Worm (Caenorhabditis elegans) whole organism, L2 larva: ENCODE data around the gene M04D8.4.

Experiments
- F13H6.1 ChIP-seq: sonication (generic microtip); optimal IDR thresholded peaks from 2 replicates; lab custom pipeline; 2016; ENCODE audit warnings: missing genetic modification characterization, missing compliant biosample characterization
- ceh-82 ChIP-seq: fragments of 150-350 bp; optimal IDR thresholded peaks from 2 replicates; lab custom pipeline; 2014; ENCODE audit warnings: missing biosample characterization, missing genetic modification characterization
- ztf-11 ChIP-seq: sonication (generic microtip); optimal IDR thresholded peaks from 2 replicates; lab custom pipeline; 2017; ENCODE audit warnings: missing biosample characterization, missing genetic modification characterization

- no peak for TF ChIP-seq F13H6.1 (tag; lab: Kevin White, UChicago)
- TF ChIP-seq ceh-82 (tag; lab: Kevin White, UChicago), result no peak
- no peak for TF ChIP-seq ztf-11 (tag; lab: Kevin White, UChicago)
Observed at ce11 chrIII:10078784-10079183, 48.3 kb upstream of the M04D8.4 start.
